Fruit fly (Drosophila melanogaster) whole organism, embryonic: ENCODE measurements around the gene Kmn1.

Experiments
- B-H1 ChIP-seq: fragments of 200-800 bp; sonication (Bioruptor generic); IDR thresholded peaks from 3 replicates; pipeline ENCODE4 v1.3.6; 2022; ENCODE audit warnings: missing biosample characterization, missing genetic modification characterization
- BtbVII ChIP-seq: fragments of 200-800 bp; sonication (Bioruptor generic); optimal IDR thresholded peaks from 3 replicates; lab custom pipeline; 2017; ENCODE audit warnings: missing biosample characterization, mild to moderate bottlenecking, missing genetic modification characterization
- CG10321 ChIP-seq: fragments of 200-800 bp; sonication (Bioruptor generic); IDR thresholded peaks from 2 replicates; pipeline ENCODE4 v1.3.6; 2022; ENCODE audit warnings: missing biosample characterization, missing genetic modification characterization
- CG11560 ChIP-seq: fragments of 200-800 bp; sonication (Bioruptor generic); IDR thresholded peaks from 3 replicates; pipeline ENCODE4 v1.3.6; 2022; ENCODE audit warnings: missing biosample characterization, missing genetic modification characterization
- CG11696 ChIP-seq: fragments of 200-800 bp; sonication (Bioruptor generic); IDR thresholded peaks from 2 replicates; pipeline ENCODE4 v1.3.6; 2022; ENCODE audit warnings: missing biosample characterization, missing genetic modification characterization
- CG13123 ChIP-seq: fragments of 200-800 bp; sonication (Bioruptor generic); optimal IDR thresholded peaks from 2 replicates; lab custom pipeline; 2016; ENCODE audit warnings: missing biosample characterization, missing genetic modification characterization
- CG14710 ChIP-seq: fragments of 200-800 bp; sonication (Bioruptor generic); optimal IDR thresholded peaks from 3 replicates; lab custom pipeline; 2019; ENCODE audit warnings: missing biosample characterization, mild to moderate bottlenecking, missing genetic modification characterization, moderate library complexity
- CG1529 ChIP-seq: fragments of 200-800 bp; sonication (Bioruptor generic); optimal IDR thresholded peaks from 3 replicates; lab custom pipeline; 2018; ENCODE audit warnings: missing biosample characterization, missing genetic modification characterization
- CG18619 ChIP-seq: fragments of 200-800 bp; sonication (Bioruptor generic); optimal IDR thresholded peaks from 3 replicates; lab custom pipeline; 2017; ENCODE audit warnings: missing biosample characterization, mild to moderate bottlenecking, missing genetic modification characterization
- CG18764 ChIP-seq: fragments of 200-800 bp; sonication (Bioruptor generic); optimal IDR thresholded peaks from 3 replicates; lab custom pipeline; 2016; ENCODE audit warnings: missing biosample characterization, missing genetic modification characterization
- CG2116 ChIP-seq: fragments of 200-800 bp; sonication (Bioruptor generic); optimal IDR thresholded peaks from 3 replicates; lab custom pipeline; 2018; ENCODE audit warnings: missing biosample characterization, mild to moderate bottlenecking, missing genetic modification characterization
- CG2199 ChIP-seq: fragments of 200-800 bp; sonication (Bioruptor generic); IDR thresholded peaks from 3 replicates; pipeline ENCODE4 v1.3.6; 2022; ENCODE audit warnings: missing biosample characterization, missing genetic modification characterization
- CG34376 ChIP-seq: fragments of 200-800 bp; sonication (Bioruptor generic); optimal IDR thresholded peaks from 2 replicates; lab custom pipeline; 2018; ENCODE audit warnings: missing biosample characterization, mild to moderate bottlenecking, missing genetic modification characterization
- CG5245 ChIP-seq: fragments of 200-800 bp; sonication (Bioruptor generic); optimal IDR thresholded peaks from 3 replicates; lab custom pipeline; 2016; ENCODE audit warnings: missing biosample characterization, missing genetic modification characterization
- CG7963 ChIP-seq: fragments of 200-800 bp; sonication (Bioruptor generic); IDR thresholded peaks from 3 replicates; pipeline ENCODE4 v1.3.6; 2022; ENCODE audit warnings: missing biosample characterization, missing genetic modification characterization; ENCODE audit not compliant: partially characterized antibody
- CG8290 ChIP-seq, 3 experiments: fragments of 200-800 bp; sonication (Bioruptor generic); optimal IDR thresholded peaks; 2 replicates each; lab custom pipeline; 2016 to 2019; ENCODE audit warnings: missing biosample characterization in 3 of 3, missing genetic modification characterization in 3 of 3, mild to moderate bottlenecking in 2 of 3, moderate library complexity in 1 of 3
- CG9437 ChIP-seq: fragments of 200-800 bp; sonication (Bioruptor generic); optimal IDR thresholded peaks from 2 replicates; lab custom pipeline; 2018; ENCODE audit warnings: missing biosample characterization, mild to moderate bottlenecking, missing genetic modification characterization
- Drgx ChIP-seq: fragments of 200-800 bp; sonication (Bioruptor generic); IDR thresholded peaks from 2 replicates; pipeline ENCODE4 v1.3.6; 2022; ENCODE audit warnings: missing biosample characterization, missing genetic modification characterization
- ERR ChIP-seq: fragments of 200-800 bp; sonication (Bioruptor generic); optimal IDR thresholded peaks from 2 replicates; lab custom pipeline; 2016; ENCODE audit warnings: missing biosample characterization, missing genetic modification characterization
- GATAe ChIP-seq: fragments of 200-800 bp; sonication (Bioruptor generic); conservative IDR thresholded peaks from 2 replicates; pipeline ENCODE4 v1.3.6; 2022; ENCODE audit warnings: missing biosample characterization, missing genetic modification characterization
- NC2β ChIP-seq: fragments of 200-800 bp; sonication (Bioruptor generic); optimal IDR thresholded peaks from 2 replicates; lab custom pipeline; 2016; ENCODE audit warnings: missing biosample characterization, missing genetic modification characterization
- Neu2 ChIP-seq: fragments of 200-800 bp; sonication (Bioruptor generic); optimal IDR thresholded peaks from 3 replicates; lab custom pipeline; 2016; ENCODE audit warnings: missing biosample characterization, missing genetic modification characterization, borderline replicate concordance
- NfI ChIP-seq: fragments of 200-800 bp; sonication (Bioruptor generic); optimal IDR thresholded peaks from 3 replicates; lab custom pipeline; 2018; ENCODE audit warnings: missing biosample characterization, mild to moderate bottlenecking, missing genetic modification characterization, moderate library complexity
- ato ChIP-seq: fragments of 200-800 bp; sonication (Bioruptor generic); IDR thresholded peaks from 2 replicates; pipeline ENCODE4 v1.3.6; 2022; ENCODE audit warnings: missing biosample characterization, missing genetic modification characterization; ENCODE audit not compliant: partially characterized antibody
- cad ChIP-seq: fragments of >200 bp; optimal IDR thresholded peaks from 2 replicates; lab custom pipeline; 2017; ENCODE audit warnings: missing biosample characterization, missing genetic modification characterization
- disco-r ChIP-seq: fragments of 200-800 bp; sonication (Bioruptor generic); optimal IDR thresholded peaks from 2 replicates; lab custom pipeline; 2016; ENCODE audit warnings: missing biosample characterization, missing genetic modification characterization
- dmrt99B ChIP-seq: fragments of 200-800 bp; sonication (Bioruptor generic); optimal IDR thresholded peaks from 2 replicates; lab custom pipeline; 2018; ENCODE audit warnings: missing biosample characterization, mild to moderate bottlenecking, missing genetic modification characterization, moderate library complexity
- gem ChIP-seq: fragments of 200-800 bp; sonication (Bioruptor generic); optimal IDR thresholded peaks from 2 replicates; lab custom pipeline; 2019; ENCODE audit warnings: missing biosample characterization, mild to moderate bottlenecking, missing genetic modification characterization, moderate library complexity
- gfzf ChIP-seq: fragments of 200-800 bp; sonication (Bioruptor generic); optimal IDR thresholded peaks from 2 replicates; lab custom pipeline; 2016; ENCODE audit warnings: missing biosample characterization, mild to moderate bottlenecking, missing genetic modification characterization, moderate library complexity
- gro ChIP-seq: fragments of 200-800 bp; sonication (Bioruptor generic); optimal IDR thresholded peaks from 2 replicates; lab custom pipeline; 2016; ENCODE audit warnings: missing biosample characterization, missing genetic modification characterization
- ind ChIP-seq: fragments of 200-800 bp; sonication (Bioruptor generic); optimal IDR thresholded peaks from 3 replicates; lab custom pipeline; 2016; ENCODE audit warnings: missing biosample characterization, missing genetic modification characterization
- ken ChIP-seq: fragments of 200-800 bp; sonication (Bioruptor generic); IDR thresholded peaks from 3 replicates; pipeline ENCODE4 v1.3.6; 2022; ENCODE audit warnings: missing biosample characterization, missing genetic modification characterization
- klu ChIP-seq: fragments of 200-800 bp; sonication (Bioruptor generic); IDR thresholded peaks from 2 replicates; pipeline ENCODE4 v1.3.6; 2022; ENCODE audit warnings: missing biosample characterization, missing genetic modification characterization
- lab ChIP-seq: fragments of 200-800 bp; sonication (Bioruptor generic); optimal IDR thresholded peaks from 3 replicates; lab custom pipeline; 2017; ENCODE audit warnings: missing biosample characterization, missing genetic modification characterization, mild to moderate bottlenecking, moderate library complexity, missing genetic modification reagents
- lola ChIP-seq, 3 experiments: fragments of >200 bp in 2 of 3; fragments of 200-800 bp in 1 of 3; sonication (Bioruptor generic) in 1 of 3; optimal IDR thresholded peaks; 2 replicates each; lab custom pipeline; 2017 to 2019; ENCODE audit warnings: missing biosample characterization in 3 of 3, missing genetic modification characterization in 3 of 3, mild to moderate bottlenecking in 1 of 3, moderate library complexity in 1 of 3
- lov ChIP-seq, 2 experiments: fragments of 200-800 bp in 1 of 2; fragments of >200 bp in 1 of 2; sonication (Bioruptor generic) in 1 of 2; IDR thresholded peaks in 1 of 2; optimal IDR thresholded peaks in 1 of 2; 2 replicates in 1 of 2; 3 replicates in 1 of 2; pipeline versions ENCODE4 v1.3.6 to Lab custom; 2017 to 2022; ENCODE audit warnings: missing biosample characterization in 1 of 2, missing genetic modification characterization in 1 of 2
- luna ChIP-seq: fragments of 200-800 bp; sonication (Bioruptor generic); optimal IDR thresholded peaks from 2 replicates; lab custom pipeline; 2016; ENCODE audit warnings: missing biosample characterization, missing genetic modification characterization
- maf-S ChIP-seq: fragments of 200-800 bp; sonication (Bioruptor generic); optimal IDR thresholded peaks from 2 replicates; lab custom pipeline; 2016; ENCODE audit warnings: missing biosample characterization, missing genetic modification characterization
- otp ChIP-seq: fragments of 200-800 bp; sonication (Bioruptor generic); IDR thresholded peaks from 3 replicates; pipeline ENCODE4, ENCODE4 v1.3.6; 2022; ENCODE audit warnings: missing biosample characterization, missing genetic modification characterization
- pho ChIP-seq: fragments of 200-800 bp; sonication (Bioruptor generic); optimal IDR thresholded peaks from 2 replicates; lab custom pipeline; 2016; ENCODE audit warnings: missing biosample characterization, missing genetic modification characterization
- ranshi ChIP-seq: fragments of 200-800 bp; sonication (Bioruptor generic); IDR thresholded peaks from 2 replicates; pipeline ENCODE4 v1.3.6; 2022; ENCODE audit warnings: missing biosample characterization, missing genetic modification characterization
- row ChIP-seq: fragments of 200-800 bp; sonication (Bioruptor generic); IDR thresholded peaks from 3 replicates; pipeline ENCODE4 v1.3.6; 2022; ENCODE audit warnings: missing biosample characterization, missing genetic modification characterization
- shn ChIP-seq: fragments of 200-800 bp; sonication (Bioruptor generic); optimal IDR thresholded peaks from 3 replicates; lab custom pipeline; 2016; ENCODE audit warnings: missing biosample characterization, missing genetic modification characterization
- sima ChIP-seq: fragments of 200-800 bp; sonication (Bioruptor generic); optimal IDR thresholded peaks from 2 replicates; lab custom pipeline; 2016; ENCODE audit warnings: missing biosample characterization, missing genetic modification characterization
- tna ChIP-seq: fragments of 200-800 bp; sonication (Bioruptor generic); IDR thresholded peaks from 2 replicates; pipeline ENCODE4 v1.3.6; 2022; ENCODE audit warnings: missing biosample characterization, missing genetic modification characterization; ENCODE audit not compliant: partially characterized antibody
- tup ChIP-seq: fragments of 200-800 bp; sonication (Bioruptor generic); optimal IDR thresholded peaks from 2 replicates; lab custom pipeline; 2016; ENCODE audit warnings: missing biosample characterization, mild to moderate bottlenecking, missing genetic modification characterization, moderate library complexity
- zen2 ChIP-seq: fragments of 200-800 bp; sonication (Bioruptor generic); IDR thresholded peaks from 3 replicates; pipeline ENCODE4 v1.3.6; 2022; ENCODE audit warnings: missing biosample characterization, missing genetic modification characterization; ENCODE audit not compliant: partially characterized antibody

Gene Kmn1

DNA sequence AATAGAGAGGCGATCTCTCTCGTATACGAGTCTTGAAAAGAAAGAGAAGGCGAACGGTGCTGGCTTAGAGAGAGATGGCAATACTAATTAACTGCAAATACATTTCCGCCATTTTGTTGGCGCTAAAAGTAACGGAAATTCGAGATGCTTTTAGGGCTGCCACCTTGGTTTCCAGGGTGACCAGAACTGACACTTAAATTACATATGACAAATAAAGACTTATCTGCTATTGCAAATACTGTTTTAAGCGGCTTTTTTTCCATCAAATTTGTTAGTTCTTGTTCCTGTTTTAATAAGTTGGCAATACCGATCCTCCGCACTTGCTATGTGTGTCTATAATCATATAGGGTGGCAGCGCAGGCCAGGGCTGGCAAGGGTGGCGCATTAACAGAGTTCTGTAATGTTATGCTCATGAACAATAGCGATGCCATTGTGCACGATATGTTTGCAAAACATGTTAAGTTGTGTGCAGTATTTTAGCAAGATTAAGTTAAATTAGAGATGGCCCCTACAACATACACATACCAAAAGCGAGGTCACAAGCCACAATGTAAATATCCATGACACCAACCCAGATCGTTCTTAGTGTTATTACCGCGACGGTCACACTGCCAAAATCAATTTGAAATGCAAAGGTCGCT lies 8.1 kb upstream of the Kmn1 start, which contains the start of gene nod (continued):
- TF ChIP-seq ato (GFP tag; lab: Robert Waterston, UW), result no peak; the same call in 1 of the 2 replicates
- TF ChIP-seq maf-S (GFP tag; lab: Kevin White, UChicago), result peak; percentile 58
- TF ChIP-seq CG18764 (GFP tag; lab: Kevin White, UChicago), result peak; percentile 15
- peak; percentile 69 for TF ChIP-seq CG2116
- peak; percentile 64 for TF ChIP-seq NfI
- 0 out of 3 replicates have a peak, but pooled peaks have one; percentile 5 for TF ChIP-seq otp (GFP tag; lab: Robert Waterston, UW)
- no peak; the same call in 2 of the 3 replicates for TF ChIP-seq zen2 (GFP tag; lab: Robert Waterston, UW)
- no peak for TF ChIP-seq disco-r (GFP tag; lab: Kevin White, UChicago)
- no peak for TF ChIP-seq lov (optimal IDR thresholded peaks at IDR 0.05; lab: Kevin White, UChicago)
- TF ChIP-seq lov (GFP tag; IDR thresholded peaks at IDR 0.05; lab: Robert Waterston, UW), result no peak
- TF ChIP-seq row (GFP tag; lab: Robert Waterston, UW), result peak; percentile 64
- TF ChIP-seq cad (GFP tag; lab: Kevin White, UChicago), result no peak
- TF ChIP-seq gfzf (GFP tag; lab: Kevin White, UChicago), result peak; percentile 92
- TF ChIP-seq CG5245, result no peak
- peak; percentile 78 for TF ChIP-seq gro
- peak; percentile 71 for TF ChIP-seq CG14710 (tag; lab: Kevin White, UChicago)
- TF ChIP-seq CG7963 (GFP tag; lab: Robert Waterston, UW), result 0 out of 3 replicates have a peak, but pooled peaks have one; percentile 38
- peak; percentile 38; the same call in 1 of the 2 replicates for TF ChIP-seq tna (GFP tag; lab: Robert Waterston, UW)
- TF ChIP-seq lab, result peak; percentile 75
- no peak for TF ChIP-seq CG11696 (GFP tag; lab: Robert Waterston, UW)
- TF ChIP-seq ranshi (GFP tag; lab: Robert Waterston, UW), result peak; percentile 72; the same call in 1 of the 2 replicates
- TF ChIP-seq CG13123, result peak; percentile 51
- TF ChIP-seq lola (GFP tag; optimal IDR thresholded peaks at IDR 0.05; lab: Kevin White, UChicago), result peak in 1 of 3 experiments; percentile 40
- TF ChIP-seq CG10321 (GFP tag; lab: Robert Waterston, UW), result peak; percentile 78
- TF ChIP-seq tup (GFP tag; lab: Kevin White, UChicago), result no peak
- peak; percentile 49 for TF ChIP-seq CG34376 (GFP tag; lab: Kevin White, UChicago)
- TF ChIP-seq BtbVII (GFP tag; lab: Kevin White, UChicago), result no peak
- TF ChIP-seq Neu2 (GFP tag; lab: Kevin White, UChicago), result peak; percentile 36
- peak; percentile 61 for TF ChIP-seq CG8290 (GFP tag; optimal IDR thresholded peaks at IDR 0.05; lab: Kevin White, UChicago)
- TF ChIP-seq CG8290 (tag; optimal IDR thresholded peaks at IDR 0.05; lab: Kevin White, UChicago), result peak; percentile 69 to 87
- peak; percentile 54 for TF ChIP-seq ind (GFP tag; lab: Kevin White, UChicago)
- TF ChIP-seq gem (tag; lab: Kevin White, UChicago), result peak; percentile 75
- no peak for TF ChIP-seq ken (GFP tag; lab: Robert Waterston, UW)
- TF ChIP-seq shn (GFP tag; lab: Kevin White, UChicago), result peak; percentile 67
- TF ChIP-seq luna (GFP tag; lab: Kevin White, UChicago), result peak; percentile 36
- peak; percentile 47; the same call in 1 of the 3 replicates for TF ChIP-seq CG11560 (tag; lab: Robert Waterston, UW)
- TF ChIP-seq pho (GFP tag; lab: Kevin White, UChicago), result peak; percentile 62
- no peak for TF ChIP-seq GATAe (GFP tag; lab: Robert Waterston, UW)
- peak; percentile 34 for TF ChIP-seq CG9437
- peak; percentile 74 for TF ChIP-seq ERR (GFP tag; lab: Kevin White, UChicago)
- peak; percentile 65 for TF ChIP-seq dmrt99B
- TF ChIP-seq sima, result peak; percentile 20
- peak; percentile 57 for TF ChIP-seq NC2β (GFP tag; lab: Kevin White, UChicago)
- TF ChIP-seq CG2199 (GFP tag; lab: Robert Waterston, UW), result 0 out of 3 replicates have a peak, but pooled peaks have one; percentile 14
- TF ChIP-seq Drgx, result 0 out of 2 replicates have a peak, but pooled peaks have one; percentile 22
- TF ChIP-seq klu (GFP tag; lab: Robert Waterston, UW), result peak; percentile 34; the same call in 1 of the 2 replicates
- no peak for TF ChIP-seq CG1529 (GFP tag; lab: Kevin White, UChicago)
- 0 out of 3 replicates have a peak, but pooled peaks have one; percentile 18 for TF ChIP-seq B-H1
- TF ChIP-seq CG18619 (GFP tag; lab: Kevin White, UChicago), result peak; percentile 36
